Worm (Caenorhabditis elegans) whole organism, young adult: Measurements from ENCODE around the gene pho-9.

Experiments used
- B0019.2 ChIP-seq: fragments of 200-800 bp; sonication (Bioruptor generic); conservative IDR thresholded peaks from 2 replicates; pipeline ENCODE4 v1.3.6; 2022; ENCODE audit warnings: missing genetic modification reagents, missing genetic modification characterization, missing compliant biosample characterization
- D2030.7 ChIP-seq: fragments of 200-800 bp; sonication (Bioruptor generic); IDR thresholded peaks from 2 replicates; pipeline ENCODE4 v1.3.6; 2022; ENCODE audit warnings: missing genetic modification reagents, missing genetic modification characterization, missing compliant biosample characterization
- F22D6.2 ChIP-seq: sonication (generic microtip); optimal IDR thresholded peaks from 2 replicates; lab custom pipeline; 2016; ENCODE audit warnings: mild to moderate bottlenecking, missing genetic modification characterization, missing compliant biosample characterization
- F37B4.10 ChIP-seq: fragments of 200-800 bp; sonication (Bioruptor generic); IDR thresholded peaks from 2 replicates; pipeline ENCODE4 v1.3.6; 2022; ENCODE audit warnings: missing genetic modification characterization, missing compliant biosample characterization
- F55B11.4 ChIP-seq: sonication (generic microtip); optimal IDR thresholded peaks from 2 replicates; lab custom pipeline; 2016; ENCODE audit warnings: missing compliant biosample characterization, missing genetic modification characterization, borderline replicate concordance; ENCODE audit not compliant: insufficient read depth
- Y67H2A.10 ChIP-seq: fragments of 200-800 bp; sonication (Bioruptor generic); conservative IDR thresholded peaks from 2 replicates; pipeline ENCODE4 v1.3.6; 2022; ENCODE audit warnings: missing genetic modification reagents, missing genetic modification characterization, missing compliant biosample characterization
- Y79H2A.3 ChIP-seq: fragments of 200-800 bp; sonication (Bioruptor generic); conservative IDR thresholded peaks from 2 replicates; pipeline ENCODE4 v1.3.6; 2022; ENCODE audit warnings: missing genetic modification reagents, missing genetic modification characterization, missing compliant biosample characterization
- ZK185.1 ChIP-seq: sonication (generic microtip); optimal IDR thresholded peaks from 2 replicates; lab custom pipeline; 2016; ENCODE audit warnings: mild to moderate bottlenecking, missing genetic modification characterization, missing compliant biosample characterization; ENCODE audit not compliant: poor library complexity, severe bottlenecking
- ama-1 ChIP-seq, 3 experiments: fragments of 150-350 bp in 1 of 3; sonication (generic microtip) in 2 of 3; optimal IDR thresholded peaks; 2 replicates each; lab custom pipeline; 2014 to 2018; ENCODE audit warnings: missing biosample characterization in 2 of 3, missing genetic modification characterization in 2 of 3, missing genetic modification reagents in 2 of 3
- aptf-2 ChIP-seq: fragments of 200-800 bp; sonication (Bioruptor generic); conservative IDR thresholded peaks from 2 replicates; pipeline ENCODE4 v1.3.6; 2022; ENCODE audit warnings: missing genetic modification reagents, missing genetic modification characterization, missing compliant biosample characterization
- aptf-3 ChIP-seq: fragments of 200-800 bp; sonication (Bioruptor generic); IDR thresholded peaks from 2 replicates; pipeline ENCODE4 v1.3.6; 2022; ENCODE audit warnings: missing genetic modification characterization, missing compliant biosample characterization
- athp-1 ChIP-seq: sonication (generic microtip); optimal IDR thresholded peaks from 2 replicates; lab custom pipeline; 2017; ENCODE audit warnings: mild to moderate bottlenecking, missing genetic modification characterization, missing compliant biosample characterization
- cebp-1 ChIP-seq, 2 experiments: fragments of 200-800 bp in 1 of 2; sonication (Bioruptor generic) in 1 of 2; sonication (generic microtip) in 1 of 2; IDR thresholded peaks in 1 of 2; optimal IDR thresholded peaks in 1 of 2; 2 replicates each; pipeline versions ENCODE4 v1.3.6 to Lab custom; 2017 to 2022; ENCODE audit warnings: missing compliant biosample characterization in 2 of 2, missing genetic modification characterization in 2 of 2, mild to moderate bottlenecking in 1 of 2, missing genetic modification reagents in 1 of 2, moderate library complexity in 1 of 2
- cebp-2 ChIP-seq: fragments of 200-800 bp; sonication (Bioruptor generic); IDR thresholded peaks from 2 replicates; pipeline ENCODE4 v1.3.6; 2022; ENCODE audit warnings: missing genetic modification characterization, missing compliant biosample characterization
- ceh-100 ChIP-seq: fragments of 200-800 bp; sonication (Bioruptor generic); IDR thresholded peaks from 2 replicates; pipeline ENCODE4 v1.3.6; 2022; ENCODE audit warnings: missing genetic modification reagents, missing genetic modification characterization, missing compliant biosample characterization
- ceh-58 ChIP-seq: fragments of 200-800 bp; sonication (Bioruptor generic); IDR thresholded peaks from 2 replicates; pipeline ENCODE4 v1.3.6; 2022; ENCODE audit warnings: missing genetic modification characterization, missing compliant biosample characterization
- ceh-79 ChIP-seq: sonication (generic microtip); optimal IDR thresholded peaks from 2 replicates; lab custom pipeline; 2017; ENCODE audit warnings: mild to moderate bottlenecking, missing genetic modification characterization, missing compliant biosample characterization
- ceh-91 ChIP-seq: fragments of 200-800 bp; sonication (Bioruptor generic); IDR thresholded peaks from 2 replicates; pipeline ENCODE4 v1.3.6; 2022; ENCODE audit warnings: missing genetic modification reagents, missing genetic modification characterization, missing compliant biosample characterization
- dox-1 ChIP-seq: fragments of 200-800 bp; sonication (Bioruptor generic); IDR thresholded peaks from 2 replicates; pipeline ENCODE4 v1.3.6; 2022; ENCODE audit warnings: missing genetic modification reagents, missing genetic modification characterization, missing compliant biosample characterization
- egl-44 ChIP-seq: fragments of 200-800 bp; sonication (Bioruptor generic); IDR thresholded peaks from 2 replicates; pipeline ENCODE4 v1.3.6; 2022; ENCODE audit warnings: missing genetic modification reagents, missing genetic modification characterization, missing compliant biosample characterization
- ekl-4 ChIP-seq: fragments of 200-800 bp; sonication (Bioruptor generic); IDR thresholded peaks from 2 replicates; pipeline ENCODE4 v1.3.6; 2022; ENCODE audit warnings: missing genetic modification reagents, missing genetic modification characterization, missing compliant biosample characterization
- ets-4 ChIP-seq: fragments of 200-800 bp; sonication (Bioruptor generic); optimal IDR thresholded peaks from 2 replicates; lab custom pipeline; 2018; ENCODE audit warnings: mild to moderate bottlenecking, missing genetic modification characterization, missing compliant biosample characterization
- fkh-3 ChIP-seq: sonication (generic microtip); optimal IDR thresholded peaks from 2 replicates; lab custom pipeline; 2016; ENCODE audit warnings: mild to moderate bottlenecking, missing genetic modification characterization, missing compliant biosample characterization
- gei-17 ChIP-seq: fragments of 200-800 bp; sonication (Bioruptor generic); optimal IDR thresholded peaks from 2 replicates; lab custom pipeline; 2018; ENCODE audit warnings: mild to moderate bottlenecking, missing genetic modification characterization, missing compliant biosample characterization
- hlh-26 ChIP-seq: fragments of 200-800 bp; sonication (Bioruptor generic); conservative IDR thresholded peaks from 2 replicates; pipeline ENCODE4 v1.3.6; 2022; ENCODE audit warnings: missing genetic modification reagents, missing genetic modification characterization, missing compliant biosample characterization
- let-607 ChIP-seq, 2 experiments: fragments of 200-800 bp in 1 of 2; sonication (Bioruptor generic) in 1 of 2; sonication (generic microtip) in 1 of 2; optimal IDR thresholded peaks; 2 replicates each; lab custom pipeline; 2016 to 2018; ENCODE audit warnings: mild to moderate bottlenecking in 2 of 2, missing compliant biosample characterization in 2 of 2, missing genetic modification characterization in 2 of 2, moderate library complexity in 2 of 2, missing genotype in 1 of 2
- lin-26 ChIP-seq: fragments of 200-800 bp; sonication (Bioruptor generic); IDR thresholded peaks from 2 replicates; pipeline ENCODE4 v1.3.6; 2022; ENCODE audit warnings: missing genetic modification reagents, missing genetic modification characterization, missing compliant biosample characterization
- lir-1 ChIP-seq: fragments of 200-800 bp; sonication (Bioruptor generic); conservative IDR thresholded peaks from 2 replicates; pipeline ENCODE4 v1.3.6; 2022; ENCODE audit warnings: missing genetic modification reagents, missing genetic modification characterization, missing compliant biosample characterization
- lsl-1 ChIP-seq: fragments of 200-800 bp; sonication (Bioruptor generic); optimal IDR thresholded peaks from 2 replicates; lab custom pipeline; 2018; ENCODE audit warnings: mild to moderate bottlenecking, missing genetic modification characterization, moderate library complexity, missing compliant biosample characterization
- lsy-27 ChIP-seq: sonication (generic microtip); optimal IDR thresholded peaks from 2 replicates; lab custom pipeline; 2017; ENCODE audit warnings: missing genetic modification characterization, mild to moderate bottlenecking, missing compliant biosample characterization, antibody characterized with exemption, missing genotype, borderline replicate concordance; ENCODE audit not compliant: insufficient read depth
- madf-3 ChIP-seq: fragments of 200-800 bp; sonication (Bioruptor generic); IDR thresholded peaks from 2 replicates; pipeline ENCODE4 v1.3.6; 2022; ENCODE audit warnings: missing genetic modification reagents, missing genetic modification characterization, missing compliant biosample characterization
- mel-28 ChIP-seq: sonication (generic microtip); optimal IDR thresholded peaks from 2 replicates; lab custom pipeline; 2016; ENCODE audit warnings: borderline replicate concordance, mild to moderate bottlenecking, missing genetic modification characterization, missing compliant biosample characterization
- nfya-1 ChIP-seq: sonication (generic microtip); optimal IDR thresholded peaks from 2 replicates; lab custom pipeline; 2017; ENCODE audit warnings: antibody characterized with exemption, missing compliant biosample characterization, missing genetic modification characterization, borderline replicate concordance; ENCODE audit not compliant: insufficient read depth
- nhr-80 ChIP-seq: sonication (generic microtip); optimal IDR thresholded peaks from 2 replicates; lab custom pipeline; 2016; ENCODE audit warnings: missing genetic modification characterization, missing compliant biosample characterization
- pbrm-1 ChIP-seq: fragments of 200-800 bp; sonication (Bioruptor generic); IDR thresholded peaks from 2 replicates; pipeline ENCODE4 v1.3.6; 2022; ENCODE audit warnings: missing genetic modification reagents, missing genetic modification characterization, missing compliant biosample characterization
- pha-4 ChIP-seq: fragments of 150-350 bp; sonication (generic microtip); optimal IDR thresholded peaks from 2 replicates; lab custom pipeline; 2014; ENCODE audit warnings: missing biosample characterization, missing genetic modification reagents, missing genetic modification characterization
- repo-1 ChIP-seq: sonication (generic microtip); optimal IDR thresholded peaks from 2 replicates; lab custom pipeline; 2017; ENCODE audit warnings: mild to moderate bottlenecking, missing genetic modification characterization, missing compliant biosample characterization
- snpc-3.4 ChIP-seq: sonication (generic microtip); optimal IDR thresholded peaks from 2 replicates; lab custom pipeline; 2017; ENCODE audit warnings: missing genetic modification characterization, mild to moderate bottlenecking, missing compliant biosample characterization, antibody characterized with exemption, moderate library complexity, missing genotype, missing genetic modification reagents
- sptf-2 ChIP-seq: fragments of 200-800 bp; sonication (Bioruptor generic); optimal IDR thresholded peaks from 2 replicates; lab custom pipeline; 2018; ENCODE audit warnings: mild to moderate bottlenecking, missing genetic modification characterization, missing compliant biosample characterization
- tbp1 ChIP-seq: fragments of 200-800 bp; sonication (Bioruptor generic); optimal IDR thresholded peaks from 2 replicates; lab custom pipeline; 2018; ENCODE audit warnings: mild to moderate bottlenecking, missing genetic modification characterization, missing compliant biosample characterization
- unc-130 ChIP-seq: sonication (generic microtip); optimal IDR thresholded peaks from 2 replicates; lab custom pipeline; 2016; ENCODE audit warnings: missing genetic modification reagents, missing genetic modification characterization, missing compliant biosample characterization
- unc-62 ChIP-seq: fragments of 150-350 bp; optimal IDR thresholded peaks from 2 replicates; lab custom pipeline; 2014; ENCODE audit warnings: missing biosample characterization, missing genetic modification reagents, missing genetic modification characterization
- zim-3 ChIP-seq: sonication (generic microtip); optimal IDR thresholded peaks from 2 replicates; lab custom pipeline; 2017; ENCODE audit warnings: mild to moderate bottlenecking, missing genetic modification characterization, moderate library complexity, missing compliant biosample characterization
- ztf-25 ChIP-seq: fragments of 200-800 bp; sonication (Bioruptor generic); IDR thresholded peaks from 2 replicates; pipeline ENCODE4 v1.3.6; 2022; ENCODE audit warnings: missing genetic modification reagents, missing genetic modification characterization, missing compliant biosample characterization
- ztf-26 ChIP-seq: sonication (generic microtip); optimal IDR thresholded peaks from 2 replicates; lab custom pipeline; 2017; ENCODE audit warnings: missing genetic modification characterization, missing compliant biosample characterization
- ztf-28 ChIP-seq: fragments of 200-800 bp; sonication (Bioruptor generic); IDR thresholded peaks from 2 replicates; pipeline ENCODE4 v1.3.6; 2022; ENCODE audit warnings: missing genetic modification reagents, missing genetic modification characterization, missing compliant biosample characterization
- ztf-6 ChIP-seq: fragments of 200-800 bp; sonication (Bioruptor generic); IDR thresholded peaks from 2 replicates; pipeline ENCODE4 v1.3.6; 2022; ENCODE audit warnings: missing genetic modification reagents, missing genetic modification characterization, missing compliant biosample characterization

pho-9 gene

ce11 chrIII:2768635-2769034 is 8.0 kb upstream of the pho-9 start, which contains the start of gene swsn-3 (continued):
- TF ChIP-seq cebp-2 (GFP tag; lab: Robert Waterston, UW) (no peak), repo-1 (tag; lab: Kevin White, UChicago) (peak; percentile 49), tbp1 (peak; percentile 60), ceh-79 (tag; lab: Kevin White, UChicago) (no peak), ekl-4 (GFP tag; lab: Robert Waterston, UW) (no peak; the same call in 1 of the 2 replicates), ceh-91 (GFP tag; lab: Robert Waterston, UW) (peak; percentile 57), pbrm-1 (GFP tag; lab: Robert Waterston, UW) (peak; percentile 86), ceh-58 (no peak), ztf-25 (GFP tag; lab: Robert Waterston, UW) (0 out of 2 replicates have a peak, but pooled peaks have one; percentile 39), hlh-26 (GFP tag; lab: Robert Waterston, UW) (no peak), ets-4 (GFP tag; lab: Kevin White, UChicago) (no peak), aptf-2 (GFP tag; lab: Robert Waterston, UW) (no peak), cebp-1 (GFP tag; IDR thresholded peaks at IDR 0.05; lab: Robert Waterston, UW) (no peak), cebp-1 (tag; optimal IDR thresholded peaks at IDR 0.05; lab: Kevin White, UChicago) (peak; percentile 76), F22D6.2 (tag; lab: Kevin White, UChicago) (no peak), egl-44 (no peak), F55B11.4 (tag; lab: Kevin White, UChicago) (no peak), D2030.7 (GFP tag; lab: Robert Waterston, UW) (peak; percentile 79), ztf-28 (GFP tag; lab: Robert Waterston, UW) (no peak), ama-1 (optimal IDR thresholded peaks at IDR 0.05; lab: Kevin White, UChicago) (no peak), ama-1 (GFP tag; optimal IDR thresholded peaks at IDR 0.05; lab: Kevin White, UChicago) (peak; percentile 20 to 72), nfya-1 (tag; lab: Kevin White, UChicago) (no peak), lin-26 (GFP tag; lab: Robert Waterston, UW) (no peak), zim-3 (tag; lab: Kevin White, UChicago) (no peak), ZK185.1 (no peak), F37B4.10 (GFP tag; lab: Robert Waterston, UW) (0 out of 2 replicates have a peak, but pooled peaks have one; percentile 58), snpc-3.4 (peak; percentile 69), ceh-100 (GFP tag; lab: Robert Waterston, UW) (peak; percentile 82), fkh-3 (tag; lab: Kevin White, UChicago) (no peak), ztf-6 (GFP tag; lab: Robert Waterston, UW) (no peak), unc-130 (GFP tag; lab: Kevin White, UChicago) (peak; percentile 68), gei-17 (peak; percentile 15), madf-3 (GFP tag; lab: Robert Waterston, UW) (0 out of 2 replicates have a peak, but pooled peaks have one; percentile 37), unc-62 (GFP tag; lab: Kevin White, UChicago) (no peak), lsy-27 (tag; lab: Kevin White, UChicago) (peak; percentile 72), athp-1 (tag; lab: Kevin White, UChicago) (peak; percentile 95), Y67H2A.10 (GFP tag; lab: Robert Waterston, UW) (peak; percentile 79), Y79H2A.3 (GFP tag; lab: Robert Waterston, UW) (no peak), pha-4 (tag; lab: Kevin White, UChicago) (peak; percentile 24), B0019.2 (GFP tag; lab: Robert Waterston, UW) (peak; percentile 72), sptf-2 (GFP tag; lab: Kevin White, UChicago) (no peak), let-607 (tag; optimal IDR thresholded peaks at IDR 0.05; lab: Kevin White, UChicago) (peak in 1 of 2 experiments; percentile 44), aptf-3 (GFP tag; lab: Robert Waterston, UW) (no peak), mel-28 (no peak), ztf-26 (tag; lab: Kevin White, UChicago) (peak; percentile 53), lir-1 (GFP tag; lab: Robert Waterston, UW) (peak; percentile 41; the same call in 1 of the 2 replicates), nhr-80 (tag; lab: Kevin White, UChicago) (peak; percentile 43), lsl-1 (peak; percentile 75), dox-1 (GFP tag; lab: Robert Waterston, UW) (peak; percentile 87)
